Worm (Caenorhabditis elegans) whole organism, midembryonic: ENCODE data around the gene F52D2.6.

Source experiments
- T22C8.4 ChIP-seq: fragments of 200-800 bp; sonication (Bioruptor generic); IDR thresholded peaks from 2 replicates; pipeline ENCODE4 v1.3.6; 2022; ENCODE audit warnings: missing genetic modification characterization, missing compliant biosample characterization
- cog-1 ChIP-seq: sonication (generic microtip); optimal IDR thresholded peaks from 2 replicates; lab custom pipeline; 2016; ENCODE audit warnings: missing genetic modification characterization, missing compliant biosample characterization
- flt-1 ChIP-seq: fragments of 200-800 bp; sonication (Bioruptor generic); IDR thresholded peaks from 2 replicates; pipeline ENCODE4 v1.3.6; 2022; ENCODE audit warnings: missing genetic modification characterization, missing compliant biosample characterization
- klf-2 ChIP-seq: fragments of 200-800 bp; sonication (Bioruptor generic); conservative IDR thresholded peaks from 2 replicates; pipeline ENCODE4 v1.3.6; 2022; ENCODE audit warnings: missing genetic modification reagents, missing genetic modification characterization, missing compliant biosample characterization
- med-1 ChIP-seq: sonication (generic microtip); optimal IDR thresholded peaks from 2 replicates; lab custom pipeline; 2017; ENCODE audit warnings: missing genetic modification characterization, mild to moderate bottlenecking, missing compliant biosample characterization, antibody characterized with exemption, missing genetic modification reagents; ENCODE audit not compliant: insufficient read depth
- ref-1 ChIP-seq: fragments of 200-800 bp; sonication (Bioruptor generic); conservative IDR thresholded peaks from 2 replicates; pipeline ENCODE4 v1.3.6; 2022; ENCODE audit warnings: missing genetic modification reagents, missing genetic modification characterization, missing compliant biosample characterization
- tab-1 ChIP-seq: fragments of 200-800 bp; sonication (Bioruptor generic); IDR thresholded peaks from 2 replicates; pipeline ENCODE4 v1.3.6; 2022; ENCODE audit warnings: missing genetic modification characterization, missing compliant biosample characterization
- ztf-23 ChIP-seq: fragments of 200-800 bp; sonication (Bioruptor generic); IDR thresholded peaks from 2 replicates; pipeline ENCODE4 v1.3.6; 2022; ENCODE audit warnings: missing genetic modification reagents, missing genetic modification characterization, missing compliant biosample characterization
- ztf-29 ChIP-seq: fragments of 200-800 bp; sonication (Bioruptor generic); IDR thresholded peaks from 2 replicates; pipeline ENCODE4 v1.3.6; 2022; ENCODE audit warnings: missing genetic modification reagents, missing genetic modification characterization, missing compliant biosample characterization

The F52D2.6 gene

DNA sequence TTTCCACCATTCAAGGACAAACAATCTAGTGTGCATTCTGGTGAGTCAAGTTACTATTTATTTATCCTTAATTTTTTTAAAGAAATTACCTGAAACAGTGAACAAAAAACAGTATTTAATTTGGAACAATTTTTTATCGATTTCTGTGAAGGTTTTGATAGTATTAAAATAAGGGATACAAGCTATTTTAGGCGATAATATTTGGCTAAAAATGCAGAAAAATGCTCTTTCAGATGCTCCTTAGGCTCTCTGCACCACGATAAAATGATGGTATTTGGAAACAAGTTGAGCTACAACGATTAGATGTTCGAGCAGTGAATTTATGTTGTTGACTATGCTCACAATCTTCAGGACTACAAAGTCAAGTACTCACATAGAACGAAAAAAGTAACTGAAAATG, at the start of gene F52D2.6:
Gene F52D2.6 (plus strand): TSS at position 301 of the 400 bp plus-strand sequence.
- TF ChIP-seq tab-1 (GFP tag; lab: Robert Waterston, UW) (no peak), ref-1 (GFP tag; lab: Robert Waterston, UW) (no peak), med-1 (GFP tag; lab: Kevin White, UChicago) (no peak), klf-2 (GFP tag; lab: Robert Waterston, UW) (no peak), ztf-29 (GFP tag; lab: Robert Waterston, UW) (no peak), cog-1 (no peak), flt-1 (GFP tag; lab: Robert Waterston, UW) (no peak), ztf-23 (GFP tag; lab: Robert Waterston, UW) (no peak), T22C8.4 (no peak)

DNA sequence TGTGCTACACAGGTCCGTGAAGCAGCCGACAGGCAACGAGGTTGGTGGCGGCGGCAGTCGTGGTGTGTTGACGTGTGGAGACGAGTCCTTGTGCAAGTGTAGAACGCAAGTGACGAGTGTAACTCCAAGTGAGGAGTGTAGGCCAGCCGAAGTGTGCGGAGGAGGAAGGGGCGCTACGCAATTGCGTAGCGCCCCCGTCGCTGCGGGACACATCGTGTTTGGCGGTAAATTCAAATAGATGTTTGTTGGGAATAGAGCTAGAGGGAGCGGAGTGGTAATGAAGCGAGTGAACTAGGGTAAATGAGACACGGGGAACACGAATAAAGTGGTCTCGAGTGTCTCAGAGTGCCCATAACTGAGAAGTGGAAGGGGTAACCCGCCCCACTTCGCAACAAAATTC, 42.3 kb upstream of the F52D2.6 start:
- TF ChIP-seq ztf-23 (GFP tag; lab: Robert Waterston, UW), result peak; percentile 99

ce11 chrX:1935438-1935837, 40.4 kb upstream of the F52D2.6 start:
- TF ChIP-seq flt-1 (GFP tag; lab: Robert Waterston, UW) (no peak), ztf-29 (GFP tag; lab: Robert Waterston, UW) (no peak), tab-1 (GFP tag; lab: Robert Waterston, UW) (no peak), ref-1 (GFP tag; lab: Robert Waterston, UW) (no peak), T22C8.4 (no peak), klf-2 (GFP tag; lab: Robert Waterston, UW) (no peak), med-1 (GFP tag; lab: Kevin White, UChicago) (no peak), cog-1 (no peak), ztf-23 (GFP tag; lab: Robert Waterston, UW) (no peak)

DNA sequence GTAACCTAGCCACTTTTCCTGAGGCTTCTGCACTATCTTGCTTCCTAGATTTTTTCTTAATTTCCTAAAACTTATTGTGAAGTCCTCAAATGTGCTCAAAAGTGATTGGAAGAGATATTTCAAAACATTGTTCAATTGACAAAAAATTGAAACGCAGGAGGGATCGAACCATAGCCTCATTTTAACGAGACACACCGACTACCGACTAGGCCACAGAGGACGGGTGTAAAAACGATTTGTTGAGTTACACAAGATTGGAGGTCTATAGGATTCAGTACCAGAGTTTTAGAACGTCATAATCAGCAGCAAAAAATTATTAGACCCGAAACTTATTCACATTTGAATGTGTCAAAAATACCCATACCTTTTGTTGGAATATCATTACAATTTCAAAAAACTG, 36.5 kb upstream of the F52D2.6 start:
- TF ChIP-seq cog-1 (no peak), ref-1 (GFP tag; lab: Robert Waterston, UW) (no peak), T22C8.4 (no peak), klf-2 (GFP tag; lab: Robert Waterston, UW) (no peak), med-1 (GFP tag; lab: Kevin White, UChicago) (no peak), flt-1 (GFP tag; lab: Robert Waterston, UW) (no peak), ztf-29 (GFP tag; lab: Robert Waterston, UW) (no peak), ztf-23 (GFP tag; lab: Robert Waterston, UW) (no peak), tab-1 (GFP tag; lab: Robert Waterston, UW) (no peak)

ce11 chrX:1939887-1940286, 35.9 kb upstream of the F52D2.6 start, which contains the start of gene Y59E1A.4:
Gene Y59E1A.4 (minus strand): TSS chrX:1939987.
- TF ChIP-seq klf-2 (GFP tag; lab: Robert Waterston, UW), result no peak
- no peak for TF ChIP-seq ref-1 (GFP tag; lab: Robert Waterston, UW)
- no peak for TF ChIP-seq ztf-29 (GFP tag; lab: Robert Waterston, UW)
- TF ChIP-seq med-1 (GFP tag; lab: Kevin White, UChicago), result no peak
- no peak for TF ChIP-seq tab-1 (GFP tag; lab: Robert Waterston, UW)
- TF ChIP-seq ztf-23 (GFP tag; lab: Robert Waterston, UW), result no peak
- no peak for TF ChIP-seq flt-1 (GFP tag; lab: Robert Waterston, UW)
- TF ChIP-seq cog-1, result no peak
- TF ChIP-seq T22C8.4, result no peak

ce11 chrX:1959063-1959462, 16.7 kb upstream of the F52D2.6 start:
- TF ChIP-seq ztf-29 (GFP tag; lab: Robert Waterston, UW), result no peak
- no peak for TF ChIP-seq flt-1 (GFP tag; lab: Robert Waterston, UW)
- TF ChIP-seq ref-1 (GFP tag; lab: Robert Waterston, UW), result no peak
- no peak for TF ChIP-seq med-1 (GFP tag; lab: Kevin White, UChicago)
- no peak for TF ChIP-seq T22C8.4
- no peak for TF ChIP-seq ztf-23 (GFP tag; lab: Robert Waterston, UW)
- TF ChIP-seq cog-1, result no peak
- no peak for TF ChIP-seq tab-1 (GFP tag; lab: Robert Waterston, UW)
- no peak for TF ChIP-seq klf-2 (GFP tag; lab: Robert Waterston, UW)

DNA sequence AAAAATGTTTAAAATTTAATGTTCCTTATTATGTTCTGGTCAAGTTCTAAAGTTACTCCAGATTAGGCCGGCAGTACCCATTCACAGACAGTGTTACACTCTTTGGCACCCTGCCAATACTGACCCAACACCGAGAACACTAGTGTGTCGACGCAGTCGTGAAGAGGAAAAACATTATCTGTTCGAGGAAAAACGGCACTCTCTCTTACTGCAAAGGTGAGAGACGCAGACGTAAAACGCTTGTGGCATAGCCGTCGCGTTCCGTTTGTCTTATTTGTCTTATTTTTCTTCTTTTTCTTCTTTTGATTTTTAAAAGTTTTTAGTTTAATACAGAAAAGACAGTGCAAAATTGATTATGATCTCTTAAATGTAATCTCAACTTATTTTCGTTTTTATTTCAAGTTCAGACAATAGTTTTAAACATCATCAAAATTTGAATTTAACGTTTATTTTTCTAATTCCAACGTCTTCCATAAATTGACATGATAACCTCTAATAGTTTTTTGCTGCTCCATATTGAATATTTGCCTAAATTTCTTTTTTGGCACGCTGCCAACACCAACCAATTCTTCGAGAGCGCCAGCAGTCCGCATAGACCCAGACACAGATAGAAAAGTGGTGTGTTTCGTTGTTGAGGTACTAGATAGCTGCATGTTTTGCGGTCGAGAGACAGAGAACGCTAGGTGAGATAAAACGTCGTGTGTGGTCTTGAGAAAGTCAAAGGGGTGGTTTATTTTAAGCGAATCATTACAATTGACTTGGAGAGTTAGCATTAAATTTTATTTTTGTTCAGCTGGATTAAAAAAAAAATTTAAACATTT, 14.7 kb upstream of the F52D2.6 start:
- TF ChIP-seq cog-1 (peak; percentile 10), med-1 (GFP tag; lab: Kevin White, UChicago) (no peak), ztf-23 (GFP tag; lab: Robert Waterston, UW) (no peak), ref-1 (GFP tag; lab: Robert Waterston, UW) (no peak), flt-1 (GFP tag; lab: Robert Waterston, UW) (no peak)

ce11 chrX:1962273-1962672, 13.5 kb upstream of the F52D2.6 start, which contains the start of gene F52D2.7:
Gene F52D2.7 (plus strand): TSS chrX:1962573.
- no peak for TF ChIP-seq T22C8.4
- TF ChIP-seq ztf-29 (GFP tag; lab: Robert Waterston, UW), result no peak
- TF ChIP-seq flt-1 (GFP tag; lab: Robert Waterston, UW), result no peak
- no peak for TF ChIP-seq cog-1
- no peak for TF ChIP-seq med-1 (GFP tag; lab: Kevin White, UChicago)
- TF ChIP-seq ztf-23 (GFP tag; lab: Robert Waterston, UW), result no peak

DNA sequence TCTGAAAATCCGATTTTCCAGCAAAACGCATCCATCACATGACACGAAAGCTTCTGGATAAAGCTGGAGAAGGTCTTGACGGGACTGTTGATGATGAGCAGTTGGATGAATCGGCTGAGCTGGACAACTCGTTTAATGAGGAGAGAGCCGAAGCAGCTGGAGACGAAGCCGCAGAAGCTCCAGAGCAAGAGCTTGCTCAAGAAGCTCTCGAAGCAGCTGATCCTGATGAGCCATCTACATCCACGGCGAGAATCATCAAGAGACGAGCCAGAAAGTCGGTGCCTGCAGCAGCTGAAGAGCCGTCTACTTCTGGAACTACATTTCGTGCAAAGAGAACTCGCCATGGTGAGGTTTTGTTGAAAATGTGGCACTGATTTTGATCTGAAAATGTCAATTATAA, 11.4 kb upstream of the F52D2.6 start:
- TF ChIP-seq ztf-23 (GFP tag; lab: Robert Waterston, UW) (no peak), klf-2 (GFP tag; lab: Robert Waterston, UW) (no peak), ref-1 (GFP tag; lab: Robert Waterston, UW) (no peak), ztf-29 (GFP tag; lab: Robert Waterston, UW) (no peak), tab-1 (GFP tag; lab: Robert Waterston, UW) (no peak), cog-1 (no peak), flt-1 (GFP tag; lab: Robert Waterston, UW) (no peak), T22C8.4 (no peak), med-1 (GFP tag; lab: Kevin White, UChicago) (no peak)
